Fruit fly (Drosophila melanogaster): ENCODE data around the gene Osi9.
A peak's percentile ranks its signal among the peaks of the same experiment; 100 is the strongest.

dm6 chr3R:6254438-6254837 is 5.6 kb upstream of the Osi9 start:
- TF ChIP-seq CG8478 (optimal IDR thresholded peaks at IDR 0.05) (no peak), CTCF (optimal IDR thresholded peaks at IDR 0.05) (peak; percentile 82 to 86)
